Fruit fly (Drosophila melanogaster) whole organism, embryonic: Measurements from ENCODE around the gene CG6398.
A peak's percentile ranks its signal among the peaks of the same experiment; 100 is the strongest.

Experiments used
- Bdp1 ChIP-seq: fragments of 200-800 bp; sonication (Bioruptor generic); optimal IDR thresholded peaks from 3 replicates; lab custom pipeline; 2016; ENCODE audit warnings: missing biosample characterization, missing genetic modification characterization
- CG10321 ChIP-seq: fragments of 200-800 bp; sonication (Bioruptor generic); IDR thresholded peaks from 2 replicates; pipeline ENCODE4 v1.3.6; 2022; ENCODE audit warnings: missing biosample characterization, missing genetic modification characterization
- CG12104 ChIP-seq: fragments of 200-800 bp; sonication (Bioruptor generic); optimal IDR thresholded peaks from 3 replicates; lab custom pipeline; 2016; ENCODE audit warnings: missing biosample characterization, missing genetic modification characterization
- CG12769 ChIP-seq: fragments of 200-800 bp; sonication (Bioruptor generic); optimal IDR thresholded peaks from 2 replicates; lab custom pipeline; 2019; ENCODE audit warnings: missing biosample characterization, mild to moderate bottlenecking, missing genetic modification characterization, moderate library complexity
- CG13894 ChIP-seq: fragments of 200-800 bp; sonication (Bioruptor generic); optimal IDR thresholded peaks from 3 replicates; lab custom pipeline; 2018; ENCODE audit warnings: missing biosample characterization, mild to moderate bottlenecking, missing genetic modification characterization, moderate library complexity
- CG15269 ChIP-seq: fragments of 200-800 bp; sonication (Bioruptor generic); optimal IDR thresholded peaks from 2 replicates; lab custom pipeline; 2018; ENCODE audit warnings: missing biosample characterization, mild to moderate bottlenecking, missing genetic modification characterization, moderate library complexity
- CG17612 ChIP-seq: fragments of 200-800 bp; sonication (Bioruptor generic); IDR thresholded peaks from 2 replicates; pipeline ENCODE4 v1.3.6; 2022; ENCODE audit warnings: missing biosample characterization, missing genetic modification characterization
- CG1832 ChIP-seq: fragments of 200-800 bp; sonication (Bioruptor generic); optimal IDR thresholded peaks from 2 replicates; lab custom pipeline; 2017; ENCODE audit warnings: missing biosample characterization, mild to moderate bottlenecking, missing genetic modification characterization, inconsistent platforms
- CG2116 ChIP-seq: fragments of 200-800 bp; sonication (Bioruptor generic); optimal IDR thresholded peaks from 3 replicates; lab custom pipeline; 2018; ENCODE audit warnings: missing biosample characterization, mild to moderate bottlenecking, missing genetic modification characterization
- CG2202 ChIP-seq: fragments of 200-800 bp; sonication (Bioruptor generic); optimal IDR thresholded peaks from 2 replicates; lab custom pipeline; 2018; ENCODE audit warnings: missing biosample characterization, mild to moderate bottlenecking, missing genetic modification characterization
- CG3163 ChIP-seq: fragments of 200-800 bp; sonication (Bioruptor generic); optimal IDR thresholded peaks from 3 replicates; lab custom pipeline; 2016; ENCODE audit warnings: missing biosample characterization, missing genetic modification characterization
- CG4360 ChIP-seq: fragments of 200-800 bp; sonication (Bioruptor generic); IDR thresholded peaks from 2 replicates; pipeline ENCODE4 v1.3.6; 2022; ENCODE audit warnings: missing biosample characterization, missing genetic modification characterization
- CG4617 ChIP-seq: fragments of 200-800 bp; sonication (Bioruptor generic); optimal IDR thresholded peaks from 3 replicates; lab custom pipeline; 2016; ENCODE audit warnings: missing biosample characterization, missing genetic modification characterization, borderline replicate concordance
- CG6175 ChIP-seq: fragments of 200-800 bp; sonication (Bioruptor generic); IDR thresholded peaks from 3 replicates; pipeline ENCODE4 v1.3.6; 2022; ENCODE audit warnings: missing biosample characterization, missing genetic modification characterization
- CG6854 ChIP-seq: fragments of 200-800 bp; sonication (Bioruptor generic); optimal IDR thresholded peaks from 3 replicates; lab custom pipeline; 2017; ENCODE audit warnings: missing biosample characterization, mild to moderate bottlenecking, missing genetic modification characterization
- CG7745 ChIP-seq: fragments of 200-800 bp; sonication (Bioruptor generic); optimal IDR thresholded peaks from 2 replicates; lab custom pipeline; 2018; ENCODE audit warnings: missing biosample characterization, mild to moderate bottlenecking, missing genetic modification characterization, moderate library complexity
- CG9797 ChIP-seq: fragments of 200-800 bp; sonication (Bioruptor generic); optimal IDR thresholded peaks from 3 replicates; lab custom pipeline; 2018; ENCODE audit warnings: missing biosample characterization, mild to moderate bottlenecking, missing genetic modification characterization
- Chrac-16 ChIP-seq: fragments of 200-800 bp; sonication (Bioruptor generic); optimal IDR thresholded peaks from 3 replicates; lab custom pipeline; 2016; ENCODE audit warnings: missing biosample characterization, missing genetic modification characterization
- Gug ChIP-seq: fragments of 200-800 bp; sonication (Bioruptor generic); IDR thresholded peaks from 4 replicates; pipeline ENCODE4 v1.3.6; 2022; ENCODE audit warnings: missing biosample characterization, missing genetic modification characterization
- H15 ChIP-seq: fragments of 200-800 bp; sonication (Bioruptor generic); IDR thresholded peaks from 3 replicates; pipeline ENCODE4 v1.3.6; 2022; ENCODE audit warnings: missing biosample characterization, missing genetic modification characterization
- Hr51 ChIP-seq, 2 experiments: fragments of 200-800 bp; sonication (Bioruptor generic); optimal IDR thresholded peaks; 2 replicates in 1 of 2; 3 replicates in 1 of 2; lab custom pipeline; 2016 to 2018; ENCODE audit warnings: missing biosample characterization in 2 of 2, missing genetic modification characterization in 2 of 2, mild to moderate bottlenecking in 1 of 2, moderate library complexity in 1 of 2
- Jarid2 ChIP-seq: fragments of 200-800 bp; sonication (Bioruptor generic); optimal IDR thresholded peaks from 3 replicates; lab custom pipeline; 2017; ENCODE audit warnings: mild to moderate bottlenecking, missing biosample characterization, missing genetic modification reagents, missing genetic modification characterization
- MBD-R2 ChIP-seq: fragments of 200-800 bp; sonication (Bioruptor generic); IDR thresholded peaks from 2 replicates; pipeline ENCODE4 v1.3.6; 2022; ENCODE audit warnings: missing biosample characterization, missing genetic modification characterization
- Meics ChIP-seq: fragments of 200-800 bp; sonication (Bioruptor generic); optimal IDR thresholded peaks from 2 replicates; lab custom pipeline; 2017; ENCODE audit warnings: missing biosample characterization, mild to moderate bottlenecking, missing genetic modification characterization
- NFAT ChIP-seq: fragments of 200-800 bp; sonication (Bioruptor generic); IDR thresholded peaks from 2 replicates; pipeline ENCODE4 v1.3.6; 2022; ENCODE audit warnings: missing biosample characterization, missing genetic modification characterization
- Nf-YC ChIP-seq: fragments of 200-800 bp; optimal IDR thresholded peaks from 3 replicates; lab custom pipeline; 2019; ENCODE audit warnings: missing biosample characterization, mild to moderate bottlenecking, missing genetic modification characterization, moderate library complexity
- Oli ChIP-seq: fragments of 200-800 bp; sonication (Bioruptor generic); optimal IDR thresholded peaks from 2 replicates; lab custom pipeline; 2018; ENCODE audit warnings: missing biosample characterization, mild to moderate bottlenecking, missing genetic modification characterization, moderate library complexity
- Ptx1 ChIP-seq: fragments of 200-800 bp; sonication (Bioruptor generic); IDR thresholded peaks from 2 replicates; pipeline ENCODE4 v1.3.6; 2022; ENCODE audit warnings: missing biosample characterization, missing genetic modification characterization
- al ChIP-seq: fragments of 200-800 bp; sonication (Bioruptor generic); IDR thresholded peaks from 2 replicates; pipeline ENCODE4 v1.3.6; 2022; ENCODE audit warnings: missing biosample characterization, missing genetic modification characterization
- bowl ChIP-seq: fragments of 200-800 bp; sonication (Bioruptor generic); IDR thresholded peaks from 2 replicates; pipeline ENCODE4 v1.3.6; 2022; ENCODE audit warnings: missing biosample characterization, missing genetic modification characterization
- corto ChIP-seq: fragments of 200-800 bp; sonication (Bioruptor generic); optimal IDR thresholded peaks from 2 replicates; lab custom pipeline; 2016; ENCODE audit warnings: missing biosample characterization, mild to moderate bottlenecking, missing genetic modification characterization, moderate library complexity
- crol ChIP-seq: fragments of 200-800 bp; sonication (Bioruptor generic); IDR thresholded peaks from 2 replicates; pipeline ENCODE4 v1.3.6; 2022; ENCODE audit warnings: missing biosample characterization, missing genetic modification characterization
- hbn ChIP-seq: fragments of 200-800 bp; sonication (Bioruptor generic); IDR thresholded peaks from 2 replicates; pipeline ENCODE4 v1.3.6; 2022; ENCODE audit warnings: missing biosample characterization, missing genetic modification characterization; ENCODE audit not compliant: partially characterized antibody
- lab ChIP-seq: fragments of 200-800 bp; sonication (Bioruptor generic); optimal IDR thresholded peaks from 3 replicates; lab custom pipeline; 2017; ENCODE audit warnings: missing biosample characterization, missing genetic modification characterization, mild to moderate bottlenecking, moderate library complexity, missing genetic modification reagents
- nom ChIP-seq: fragments of 200-800 bp; sonication (Bioruptor generic); optimal IDR thresholded peaks from 2 replicates; lab custom pipeline; 2017; ENCODE audit warnings: missing biosample characterization, missing genetic modification characterization, mild to moderate bottlenecking, moderate library complexity, missing genetic modification reagents
- oc ChIP-seq: fragments of 200-800 bp; sonication (Bioruptor generic); optimal IDR thresholded peaks from 2 replicates; lab custom pipeline; 2018; ENCODE audit warnings: missing biosample characterization, mild to moderate bottlenecking, missing genetic modification characterization, moderate library complexity
- otp ChIP-seq: fragments of 200-800 bp; sonication (Bioruptor generic); IDR thresholded peaks from 3 replicates; pipeline ENCODE4, ENCODE4 v1.3.6; 2022; ENCODE audit warnings: missing biosample characterization, missing genetic modification characterization
- pfk ChIP-seq: fragments of 200-800 bp; sonication (Bioruptor generic); optimal IDR thresholded peaks from 2 replicates; lab custom pipeline; 2018; ENCODE audit warnings: missing biosample characterization, mild to moderate bottlenecking, missing genetic modification characterization, moderate library complexity
- prd ChIP-seq, 3 experiments: fragments of >200 bp in 2 of 3; fragments of 200-800 bp in 1 of 3; sonication (Bioruptor generic) in 1 of 3; optimal IDR thresholded peaks in 2 of 3; IDR thresholded peaks in 1 of 3; 2 replicates in 2 of 3; 3 replicates in 1 of 3; pipeline versions ENCODE4 v1.3.6 to Lab custom; 2017 to 2022; ENCODE audit warnings: missing biosample characterization in 1 of 3, missing genetic modification characterization in 1 of 3
- psq ChIP-seq: fragments of 200-800 bp; sonication (Bioruptor generic); optimal IDR thresholded peaks from 2 replicates; lab custom pipeline; 2017; ENCODE audit warnings: missing biosample characterization, missing genetic modification characterization
- sd ChIP-seq: fragments of 200-800 bp; sonication (Bioruptor generic); optimal IDR thresholded peaks from 3 replicates; lab custom pipeline; 2018; ENCODE audit warnings: missing biosample characterization, mild to moderate bottlenecking, missing genetic modification characterization, moderate library complexity
- sens ChIP-seq: fragments of 200-800 bp; sonication (Bioruptor generic); peaks from one replicate; lab custom pipeline; 2016; ENCODE audit warnings: missing biosample characterization, missing genetic modification characterization
- seq ChIP-seq: fragments of 200-800 bp; sonication (Bioruptor generic); IDR thresholded peaks from 2 replicates; pipeline ENCODE4 v1.3.6; 2022; ENCODE audit warnings: missing biosample characterization, missing genetic modification characterization
- sima ChIP-seq: fragments of 200-800 bp; sonication (Bioruptor generic); optimal IDR thresholded peaks from 2 replicates; lab custom pipeline; 2016; ENCODE audit warnings: missing biosample characterization, missing genetic modification characterization
- sqz ChIP-seq: fragments of 200-800 bp; sonication (Bioruptor generic); optimal IDR thresholded peaks from 3 replicates; lab custom pipeline; 2018; ENCODE audit warnings: missing biosample characterization, mild to moderate bottlenecking, missing genetic modification characterization
- tgo ChIP-seq: fragments of 200-800 bp; sonication (Bioruptor generic); IDR thresholded peaks from 3 replicates; pipeline ENCODE4 v1.3.6; 2022; ENCODE audit warnings: missing biosample characterization, missing genetic modification characterization
- twi ChIP-seq: fragments of 200-800 bp; optimal IDR thresholded peaks from 2 replicates; lab custom pipeline; 2019; ENCODE audit warnings: missing biosample characterization, mild to moderate bottlenecking, missing genetic modification characterization, moderate library complexity
- vvl ChIP-seq: fragments of 200-800 bp; sonication (Bioruptor generic); IDR thresholded peaks from 2 replicates; pipeline ENCODE4 v1.3.6; 2022; ENCODE audit warnings: missing biosample characterization, missing genetic modification characterization
- zfh2 ChIP-seq: fragments of 200-800 bp; sonication (Bioruptor generic); optimal IDR thresholded peaks from 2 replicates; lab custom pipeline; 2016; ENCODE audit warnings: missing biosample characterization, missing genetic modification characterization

CG6398 gene

dm6 chrX:17886449-17887207, 56.0 kb downstream of the CG6398 start (continued):
- TF ChIP-seq Bdp1 (GFP tag; lab: Kevin White, UChicago) (no peak), Chrac-16 (GFP tag; lab: Kevin White, UChicago) (no peak), nom (GFP tag; lab: Kevin White, UChicago) (peak; percentile 95), H15 (GFP tag; lab: Robert Waterston, UW) (no peak), hbn (GFP tag; lab: Robert Waterston, UW) (no peak), lab (GFP tag; lab: Kevin White, UChicago) (no peak), vvl (no peak), Gug (GFP tag; lab: Robert Waterston, UW) (no peak), CG12104 (GFP tag; lab: Kevin White, UChicago) (no peak), Oli (no peak), sima (no peak), al (GFP tag; lab: Robert Waterston, UW) (no peak), Meics (GFP tag; lab: Kevin White, UChicago) (no peak), CG15269 (tag; lab: Kevin White, UChicago) (no peak), sd (tag; lab: Kevin White, UChicago) (peak; percentile 11), CG7745 (tag; lab: Kevin White, UChicago) (no peak), seq (GFP tag; lab: Robert Waterston, UW) (no peak), CG10321 (GFP tag; lab: Robert Waterston, UW) (peak; percentile 91), bowl (GFP tag; lab: Robert Waterston, UW) (no peak), CG12769 (peak; percentile 35), tgo (GFP tag; lab: Robert Waterston, UW) (no peak), CG3163 (GFP tag; lab: Kevin White, UChicago) (peak; percentile 91), sqz (GFP tag; lab: Kevin White, UChicago) (peak; percentile 99), CG4617 (GFP tag; lab: Kevin White, UChicago) (peak; percentile 12), otp (GFP tag; lab: Robert Waterston, UW) (no peak), CG9797 (GFP tag; lab: Kevin White, UChicago) (no peak), Hr51 (GFP tag; optimal IDR thresholded peaks at IDR 0.05; lab: Kevin White, UChicago) (peak in 1 of 2 experiments; percentile 22), Ptx1 (no peak), MBD-R2 (GFP tag; lab: Robert Waterston, UW) (peak; percentile 22; the same call in 1 of the 2 replicates), CG2116 (GFP tag; lab: Kevin White, UChicago) (no peak), prd (optimal IDR thresholded peaks at IDR 0.05; lab: Kevin White, UChicago) (no peak), prd (GFP tag; IDR thresholded peaks at IDR 0.05; lab: Robert Waterston, UW) (no peak), crol (GFP tag; lab: Robert Waterston, UW) (peak; percentile 23; the same call in 1 of the 2 replicates), CG6175 (GFP tag; lab: Robert Waterston, UW) (peak; percentile 86), pfk (no peak), CG17612 (GFP tag; lab: Robert Waterston, UW) (no peak), psq (GFP tag; lab: Kevin White, UChicago) (peak; percentile 72), CG2202 (tag; lab: Kevin White, UChicago) (no peak), CG13894 (tag; lab: Kevin White, UChicago) (no peak), corto (GFP tag; lab: Kevin White, UChicago) (peak; percentile 61), CG4360 (peak; percentile 99), Nf-YC (tag; lab: Kevin White, UChicago) (peak; percentile 15), NFAT (peak; percentile 33; the same call in 1 of the 2 replicates), CG1832 (GFP tag; lab: Kevin White, UChicago) (peak; percentile 48), sens (GFP tag; lab: Kevin White, UChicago) (peak; percentile 55), Jarid2 (GFP tag; lab: Kevin White, UChicago) (peak; percentile 23), CG6854 (GFP tag; lab: Kevin White, UChicago) (peak; percentile 5), zfh2 (GFP tag; lab: Kevin White, UChicago) (no peak), oc (tag; lab: Kevin White, UChicago) (peak; percentile 5), twi (tag; lab: Kevin White, UChicago) (peak; percentile 70)
